1 fruit fly cellular context compared by ENCODE assay signal in genomic region chrX:7737156-7737771, dm6.
TF ChIP-seq lines count a peak whose summit lies in the region.

No protein-coding gene starts in this region.

TF ChIP-seq in whole organism, embryonic, 481 proteins besides CTCF, POLR2A, EP300 and RAD21 (continued from another document):
- TF ChIP-seq CG8290 (GFP tag; optimal IDR thresholded peaks at IDR 0.05; lab: Kevin White, UChicago) (no peak), CG8290 (tag; optimal IDR thresholded peaks at IDR 0.05; lab: Kevin White, UChicago) (peak in 1 of 2 experiments; percentile 58), grau (tag; optimal IDR thresholded peaks at IDR 0.05; lab: Kevin White, UChicago) (peak; percentile 1), CG13624 (GFP tag; optimal IDR thresholded peaks at IDR 0.05; lab: Kevin White, UChicago) (no peak), Sin3A (optimal IDR thresholded peaks at IDR 0.05; lab: Kevin White, UChicago) (peak; percentile 44), CG34224 (GFP tag; IDR thresholded peaks at IDR 0.05; lab: Robert Waterston, UW; ENCODE audit: partially characterized antibody) (0 out of 3 replicates have a peak, but pooled peaks have one; percentile 24), CG1647 (GFP tag; optimal IDR thresholded peaks at IDR 0.05; lab: Kevin White, UChicago) (no peak), Myb (GFP tag; optimal IDR thresholded peaks at IDR 0.05; lab: Kevin White, UChicago) (peak; percentile 31), CG7839 (tag; optimal IDR thresholded peaks at IDR 0.05; lab: Kevin White, UChicago) (no peak), CG16813 (GFP tag; IDR thresholded peaks at IDR 0.05; lab: Robert Waterston, UW; ENCODE audit: partially characterized antibody) (peak; percentile 36; the same call in 1 of the 3 replicates), Poxn (GFP tag; IDR thresholded peaks at IDR 0.05; lab: Robert Waterston, UW) (no peak), dm (GFP tag; optimal IDR thresholded peaks at IDR 0.05; lab: Kevin White, UChicago) (peak; percentile 63), CG13287 (GFP tag; IDR thresholded peaks at IDR 0.05; lab: Robert Waterston, UW; ENCODE audit: partially characterized antibody) (peak; percentile 58), CG4617 (GFP tag; optimal IDR thresholded peaks at IDR 0.05; lab: Kevin White, UChicago; ENCODE audit: borderline replicate concordance) (peak; percentile 60), jumu (GFP tag; optimal IDR thresholded peaks at IDR 0.05; lab: Kevin White, UChicago) (no peak), her (GFP tag; optimal IDR thresholded peaks at IDR 0.05; lab: Kevin White, UChicago) (peak; percentile 6), knrl (GFP tag; IDR thresholded peaks at IDR 0.05; lab: Robert Waterston, UW; ENCODE audit: partially characterized antibody) (0 out of 3 replicates have a peak, but pooled peaks have one; percentile 17), CG4854 (GFP tag; optimal IDR thresholded peaks at IDR 0.05; lab: Kevin White, UChicago) (no peak), Scr (GFP tag; IDR thresholded peaks at IDR 0.05; lab: Robert Waterston, UW; ENCODE audit: partially characterized antibody) (no peak), CG2116 (GFP tag; optimal IDR thresholded peaks at IDR 0.05; lab: Kevin White, UChicago) (peak; percentile 25), ac (GFP tag; optimal IDR thresholded peaks at IDR 0.05; lab: Kevin White, UChicago) (no peak), corto (GFP tag; optimal IDR thresholded peaks at IDR 0.05; lab: Kevin White, UChicago) (no peak), CG10267 (tag; optimal IDR thresholded peaks at IDR 0.05; lab: Kevin White, UChicago) (peak; percentile 36), CG8924 (tag; optimal IDR thresholded peaks at IDR 0.05; lab: Kevin White, UChicago) (no peak), pzg (GFP tag; optimal IDR thresholded peaks at IDR 0.05; lab: Kevin White, UChicago) (peak; percentile 91), CG9797 (GFP tag; optimal IDR thresholded peaks at IDR 0.05; lab: Kevin White, UChicago) (peak; percentile 88), lbe (GFP tag; optimal IDR thresholded peaks at IDR 0.05; lab: Kevin White, UChicago) (no peak), Opbp (GFP tag; IDR thresholded peaks at IDR 0.05; lab: Robert Waterston, UW; ENCODE audit: partially characterized antibody) (peak; percentile 65; the same call in 2 of the 3 replicates), Elba2 (GFP tag; optimal IDR thresholded peaks at IDR 0.05; lab: Kevin White, UChicago) (peak; percentile 38), nerfin-1 (tag; optimal IDR thresholded peaks at IDR 0.05; lab: Kevin White, UChicago) (peak; percentile 17), dan (GFP tag; IDR thresholded peaks at IDR 0.05; lab: Robert Waterston, UW) (no peak), HmgZ (tag; optimal IDR thresholded peaks at IDR 0.05; lab: Kevin White, UChicago) (peak; percentile 44), CG7928 (GFP tag; optimal IDR thresholded peaks at IDR 0.05; lab: Kevin White, UChicago) (peak; percentile 37), CG1603 (tag; optimal IDR thresholded peaks at IDR 0.05; lab: Kevin White, UChicago) (peak; percentile 73), BEAF-32 (GFP tag; optimal IDR thresholded peaks at IDR 0.05; lab: Kevin White, UChicago) (peak; percentile 55), Bgb (GFP tag; IDR thresholded peaks at IDR 0.05; lab: Robert Waterston, UW; ENCODE audit: partially characterized antibody) (peak; percentile 45; the same call in 1 of the 2 replicates), CG14710 (tag; optimal IDR thresholded peaks at IDR 0.05; lab: Kevin White, UChicago) (peak; percentile 54), tx (GFP tag; optimal IDR thresholded peaks at IDR 0.05; lab: Kevin White, UChicago) (no peak), CG14050 (GFP tag; IDR thresholded peaks at IDR 0.05; lab: Robert Waterston, UW) (no peak), ftz-f1 (GFP tag; optimal IDR thresholded peaks at IDR 0.05; lab: Kevin White, UChicago) (peak; percentile 33), cato (GFP tag; optimal IDR thresholded peaks at IDR 0.05; lab: Kevin White, UChicago; ENCODE audit: borderline replicate concordance) (no peak), trem (tag; optimal IDR thresholded peaks at IDR 0.05; lab: Kevin White, UChicago) (peak; percentile 54), CoRest (tag; optimal IDR thresholded peaks at IDR 0.05; lab: Kevin White, UChicago) (no peak), hkb (optimal IDR thresholded peaks at IDR 0.05; lab: Kevin White, UChicago) (peak; percentile 1), hkb (GFP tag; IDR thresholded peaks at IDR 0.05; lab: Robert Waterston, UW) (no peak), CG34376 (GFP tag; optimal IDR thresholded peaks at IDR 0.05; lab: Kevin White, UChicago) (peak; percentile 16), Dll (GFP tag; IDR thresholded peaks at IDR 0.05; lab: Robert Waterston, UW; ENCODE audit: partially characterized antibody) (0 out of 4 replicates have a peak, but pooled peaks have one; percentile 41), Rx (GFP tag; IDR thresholded peaks at IDR 0.05; lab: Robert Waterston, UW) (no peak), vvl (GFP tag; IDR thresholded peaks at IDR 0.05; lab: Robert Waterston, UW) (0 out of 2 replicates have a peak, but pooled peaks have one; percentile 30), Dref (GFP tag; IDR thresholded peaks at IDR 0.05; lab: Robert Waterston, UW) (peak; percentile 53), lmd (GFP tag; IDR thresholded peaks at IDR 0.05; lab: Robert Waterston, UW) (no peak), p53 (GFP tag; optimal IDR thresholded peaks at IDR 0.05; lab: Kevin White, UChicago) (peak; percentile 17), CG6791 (GFP tag; IDR thresholded peaks at IDR 0.05; lab: Robert Waterston, UW; ENCODE audit: partially characterized antibody) (peak; percentile 39; the same call in 1 of the 3 replicates), Fer1 (GFP tag; optimal IDR thresholded peaks at IDR 0.05; lab: Kevin White, UChicago) (peak; percentile 22), CG12299 (tag; optimal IDR thresholded peaks at IDR 0.05; lab: Kevin White, UChicago) (no peak), bbx (GFP tag; IDR thresholded peaks at IDR 0.05; lab: Robert Waterston, UW; ENCODE audit: partially characterized antibody) (peak; percentile 65), CG3847 (GFP tag; IDR thresholded peaks at IDR 0.05; lab: Robert Waterston, UW) (0 out of 2 replicates have a peak, but pooled peaks have one; percentile 20), nau (GFP tag; optimal IDR thresholded peaks at IDR 0.05; lab: Kevin White, UChicago) (no peak), hb (GFP tag; IDR thresholded peaks at IDR 0.05; lab: Robert Waterston, UW; ENCODE audit: partially characterized antibody) (no peak), E2f2 (GFP tag; IDR thresholded peaks at IDR 0.05; lab: Robert Waterston, UW) (peak; percentile 95), Sry-δ (GFP tag; optimal IDR thresholded peaks at IDR 0.05; lab: Kevin White, UChicago) (peak; percentile 56), twi (tag; optimal IDR thresholded peaks at IDR 0.05; lab: Kevin White, UChicago) (no peak), nmo (GFP tag; optimal IDR thresholded peaks at IDR 0.05; lab: Kevin White, UChicago) (peak; percentile 11), Pdp1 (GFP tag; optimal IDR thresholded peaks at IDR 0.05; lab: Kevin White, UChicago) (peak in 1 of 2 experiments; percentile 88), phol (tag; optimal IDR thresholded peaks at IDR 0.05; lab: Kevin White, UChicago) (peak; percentile 50), CG16863 (GFP tag; optimal IDR thresholded peaks at IDR 0.05; lab: Kevin White, UChicago) (no peak), CG15514 (GFP tag; optimal IDR thresholded peaks at IDR 0.05; lab: Kevin White, UChicago) (peak; percentile 75), YL-1 (GFP tag; optimal IDR thresholded peaks at IDR 0.05; lab: Kevin White, UChicago) (peak; percentile 39), amos (GFP tag; IDR thresholded peaks at IDR 0.05; lab: Robert Waterston, UW; ENCODE audit: partially characterized antibody) (peak; percentile 40; the same call in 1 of the 2 replicates), MESR4 (GFP tag; optimal IDR thresholded peaks at IDR 0.05; lab: Kevin White, UChicago) (peak; percentile 71), row (GFP tag; IDR thresholded peaks at IDR 0.05; lab: Robert Waterston, UW) (0 out of 3 replicates have a peak, but pooled peaks have one; percentile 14), MTF-1 (GFP tag; optimal IDR thresholded peaks at IDR 0.05; lab: Kevin White, UChicago; ENCODE audit: borderline replicate concordance) (no peak), CG11504 (tag; optimal IDR thresholded peaks at IDR 0.05; lab: Kevin White, UChicago) (peak; percentile 6), CG17829 (tag; optimal IDR thresholded peaks at IDR 0.05; lab: Kevin White, UChicago) (peak; percentile 24)
TF ChIP-seq in whole organism, embryonic: peak in this region for 62.
